Fruit fly (Drosophila melanogaster) whole organism, wandering third instar larva: ENCODE measurements around the gene gammaTub23C.
A peak's percentile ranks its signal among the peaks of the same experiment; 100 is the strongest.

Source experiments
- Abd-B ChIP-seq: fragments of >200 bp; optimal IDR thresholded peaks from 2 replicates; lab custom pipeline; 2017; ENCODE audit warnings: missing biosample characterization, missing genetic modification characterization
- CG32264 ChIP-seq: fragments of 200-800 bp; sonication (Bioruptor generic); optimal IDR thresholded peaks from 2 replicates; lab custom pipeline; 2016; ENCODE audit warnings: missing biosample characterization, missing genetic modification characterization
- CrebA ChIP-seq: fragments of 200-800 bp; sonication (Bioruptor generic); optimal IDR thresholded peaks from 2 replicates; lab custom pipeline; 2016; ENCODE audit warnings: missing biosample characterization, mild to moderate bottlenecking, missing genetic modification characterization, borderline replicate concordance
- Dif ChIP-seq: fragments of 200-275, 200-300 bp; sonication (Bioruptor generic); optimal IDR thresholded peaks from 2 replicates; lab custom pipeline; 2018; ENCODE audit warnings: missing biosample characterization, missing genetic modification characterization; ENCODE audit not compliant: partially characterized antibody
- GATAd ChIP-seq: sonication (Bioruptor generic); optimal IDR thresholded peaks from 2 replicates; lab custom pipeline; 2016; ENCODE audit warnings: missing biosample characterization, missing genetic modification characterization
- HLH106 ChIP-seq: fragments of 200-800 bp; optimal IDR thresholded peaks from 3 replicates; lab custom pipeline; 2019; ENCODE audit warnings: missing biosample characterization, mild to moderate bottlenecking, missing genetic modification characterization, moderate library complexity
- Hnf4 ChIP-seq: fragments of 200-800 bp; sonication (Bioruptor generic); optimal IDR thresholded peaks from 2 replicates; lab custom pipeline; 2016; ENCODE audit warnings: missing biosample characterization, mild to moderate bottlenecking, missing genetic modification characterization
- Hr78 ChIP-seq: fragments of >200 bp; optimal IDR thresholded peaks from 2 replicates; lab custom pipeline; 2017; ENCODE audit warnings: missing biosample characterization, missing genetic modification characterization
- Hr83 ChIP-seq: fragments of 200-300 bp; sonication (Bioruptor generic); optimal IDR thresholded peaks from 2 replicates; lab custom pipeline; 2016; ENCODE audit warnings: missing biosample characterization, mild to moderate bottlenecking, missing genetic modification characterization, moderate library complexity; ENCODE audit not compliant: poor library complexity, severe bottlenecking
- Jra ChIP-seq: sonication (Bioruptor generic); optimal IDR thresholded peaks from 2 replicates; lab custom pipeline; 2016; ENCODE audit warnings: missing biosample characterization, missing genetic modification characterization
- Myc ChIP-seq: fragments of >200 bp; optimal IDR thresholded peaks from 2 replicates; lab custom pipeline; 2017
- OdsH ChIP-seq: fragments of 200-800 bp; sonication (Bioruptor generic); optimal IDR thresholded peaks from 2 replicates; lab custom pipeline; 2016; ENCODE audit warnings: missing biosample characterization, mild to moderate bottlenecking, missing genetic modification characterization
- Sp1 ChIP-seq: fragments of 200-800 bp; sonication (Bioruptor generic); optimal IDR thresholded peaks from 3 replicates; lab custom pipeline; 2019; ENCODE audit warnings: missing biosample characterization, mild to moderate bottlenecking, missing genetic modification characterization, moderate library complexity
- Vsx2 ChIP-seq: fragments of 200-300, 225-300 bp; sonication (Bioruptor generic); optimal IDR thresholded peaks from 2 replicates; lab custom pipeline; 2018; ENCODE audit warnings: missing biosample characterization, missing genetic modification characterization; ENCODE audit not compliant: partially characterized antibody
- br ChIP-seq: fragments of 200-800 bp; sonication (Bioruptor generic); optimal IDR thresholded peaks from 2 replicates; lab custom pipeline; 2016; ENCODE audit warnings: missing biosample characterization, missing genetic modification characterization
- brk ChIP-seq: fragments of 200-800 bp; sonication (Bioruptor generic); optimal IDR thresholded peaks from 2 replicates; lab custom pipeline; 2016; ENCODE audit warnings: missing biosample characterization, mild to moderate bottlenecking, missing genetic modification characterization
- dl ChIP-seq, 2 experiments: fragments of 175-275, 200-275 bp in 1 of 2; fragments of 200-275 bp in 1 of 2; sonication (Bioruptor generic); optimal IDR thresholded peaks; lab custom pipeline; 2018; ENCODE audit warnings: mild to moderate bottlenecking in 2 of 2, missing biosample characterization in 2 of 2, missing genetic modification characterization in 2 of 2, moderate library complexity in 2 of 2; ENCODE audit not compliant: partially characterized antibody in 2 of 2, insufficient read depth in 1 of 2
- dmrt93B ChIP-seq: fragments of 200-800 bp; sonication (Bioruptor generic); optimal IDR thresholded peaks from 2 replicates; lab custom pipeline; 2018; ENCODE audit warnings: missing biosample characterization, mild to moderate bottlenecking, missing genetic modification characterization
- dsf ChIP-seq: sonication (Bioruptor generic); optimal IDR thresholded peaks from 2 replicates; lab custom pipeline; 2016; ENCODE audit warnings: missing biosample characterization, missing genetic modification characterization, borderline replicate concordance
- ey ChIP-seq: fragments of 200-800 bp; sonication (Bioruptor generic); optimal IDR thresholded peaks from 2 replicates; lab custom pipeline; 2016; ENCODE audit warnings: missing biosample characterization, missing genetic modification characterization
- foxo ChIP-seq, 2 experiments: fragments of 200-800 bp; sonication (Bioruptor generic); optimal IDR thresholded peaks; 2 replicates in 1 of 2; 3 replicates in 1 of 2; lab custom pipeline; 2016 to 2017; ENCODE audit warnings: missing biosample characterization in 2 of 2, missing genetic modification characterization in 2 of 2
- fru ChIP-seq: fragments of 200-800 bp; sonication (Bioruptor generic); optimal IDR thresholded peaks from 3 replicates; lab custom pipeline; 2016; ENCODE audit warnings: missing biosample characterization, mild to moderate bottlenecking, missing genetic modification characterization
- h ChIP-seq: fragments of 200-800 bp; sonication (Bioruptor generic); optimal IDR thresholded peaks from 3 replicates; lab custom pipeline; 2016; ENCODE audit warnings: missing biosample characterization, mild to moderate bottlenecking, missing genetic modification characterization
- jim ChIP-seq: fragments of 175-275, 200-325 bp; sonication (Bioruptor generic); optimal IDR thresholded peaks from 2 replicates; lab custom pipeline; 2016; ENCODE audit warnings: missing biosample characterization, mild to moderate bottlenecking, missing genetic modification characterization
- lola ChIP-seq: fragments of >200 bp; optimal IDR thresholded peaks from 2 replicates; lab custom pipeline; 2017; ENCODE audit warnings: missing biosample characterization, missing genetic modification characterization
- psq ChIP-seq: fragments of 200-800 bp; sonication (Bioruptor generic); optimal IDR thresholded peaks from 3 replicates; lab custom pipeline; 2017; ENCODE audit warnings: missing biosample characterization, mild to moderate bottlenecking, missing genetic modification characterization, moderate library complexity
- rgr ChIP-seq: fragments of 200-800 bp; sonication (Bioruptor generic); optimal IDR thresholded peaks from 3 replicates; lab custom pipeline; 2016; ENCODE audit warnings: missing biosample characterization, mild to moderate bottlenecking, missing genetic modification characterization
- sage ChIP-seq: fragments of 200-800 bp; sonication (Bioruptor generic); optimal IDR thresholded peaks from 2 replicates; lab custom pipeline; 2016; ENCODE audit warnings: missing biosample characterization, mild to moderate bottlenecking, missing genetic modification characterization
- sv ChIP-seq: fragments of 200-800 bp; sonication (Bioruptor generic); optimal IDR thresholded peaks from 3 replicates; lab custom pipeline; 2016; ENCODE audit warnings: missing biosample characterization, missing genetic modification characterization
- usp ChIP-seq: fragments of >200 bp; optimal IDR thresholded peaks from 2 replicates; lab custom pipeline; 2017; ENCODE audit warnings: missing biosample characterization, missing genetic modification characterization
- woc ChIP-seq: sonication (Bioruptor generic); optimal IDR thresholded peaks from 2 replicates; lab custom pipeline; 2016; ENCODE audit warnings: missing biosample characterization, mild to moderate bottlenecking, missing genetic modification characterization

gammaTub23C gene

DNA sequence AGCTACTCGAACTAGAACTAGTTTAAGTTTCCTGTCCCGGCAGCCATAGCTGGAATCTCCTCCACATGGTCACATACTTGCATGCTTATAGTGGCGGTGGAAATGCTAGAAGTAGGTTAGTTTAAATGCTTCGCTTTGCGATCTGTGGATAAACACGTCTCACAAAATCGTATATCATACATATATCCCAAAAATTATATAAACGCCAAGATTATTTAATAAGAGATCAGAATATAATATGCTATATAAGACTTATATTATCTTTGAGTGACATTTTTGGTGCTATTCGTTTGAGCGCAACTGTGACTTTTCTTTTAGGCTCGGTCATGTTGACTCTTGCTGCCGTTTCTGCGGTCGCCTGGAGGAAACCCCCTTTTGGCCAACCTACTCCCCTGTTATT, 29.3 kb downstream of the gammaTub23C start:
- no peak for TF ChIP-seq psq (GFP tag; lab: Kevin White, UChicago)
- TF ChIP-seq Sp1 (GFP tag; lab: Kevin White, UChicago), result no peak
- TF ChIP-seq sv (GFP tag; lab: Kevin White, UChicago), result no peak
- TF ChIP-seq CrebA (GFP tag; lab: Kevin White, UChicago), result no peak
- no peak for TF ChIP-seq Vsx2 (GFP tag; lab: Kevin White, UChicago)
- TF ChIP-seq Jra, result no peak
- no peak for TF ChIP-seq GATAd (GFP tag; lab: Kevin White, UChicago)
- no peak for TF ChIP-seq foxo (GFP tag; optimal IDR thresholded peaks at IDR 0.05; lab: Kevin White, UChicago)
- TF ChIP-seq rgr (GFP tag; lab: Kevin White, UChicago), result no peak
- no peak for TF ChIP-seq sage
- TF ChIP-seq h (GFP tag; lab: Kevin White, UChicago), result no peak
- TF ChIP-seq Dif (GFP tag; lab: Kevin White, UChicago), result no peak

DNA sequence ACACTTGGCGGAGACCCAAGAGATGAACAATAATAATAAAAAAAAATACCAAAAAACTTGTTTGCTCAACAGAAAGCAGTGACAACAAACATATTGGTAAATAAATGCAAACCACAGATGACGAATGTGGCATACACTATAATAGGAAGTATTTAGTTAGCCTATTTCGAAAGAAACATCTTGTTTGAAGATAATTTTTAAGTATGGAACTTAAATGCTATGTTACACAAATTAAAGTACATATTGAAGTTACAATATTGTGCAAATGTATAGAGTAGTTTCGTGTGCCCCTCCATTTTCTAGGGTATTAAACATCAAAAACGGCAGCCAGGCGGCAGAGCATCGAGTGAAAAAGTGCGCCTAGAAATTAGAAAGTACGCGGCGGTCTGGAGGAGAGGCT, 30.7 kb downstream of the gammaTub23C start:
- no peak for TF ChIP-seq CG32264
- TF ChIP-seq ey (GFP tag; lab: Kevin White, UChicago), result no peak
- no peak for TF ChIP-seq dmrt93B (GFP tag; lab: Kevin White, UChicago)
- no peak for TF ChIP-seq Hr83
- no peak for TF ChIP-seq sage
- no peak for TF ChIP-seq psq (GFP tag; lab: Kevin White, UChicago)
- no peak for TF ChIP-seq Abd-B (GFP tag; lab: Kevin White, UChicago)
- TF ChIP-seq Sp1 (GFP tag; lab: Kevin White, UChicago), result no peak
- TF ChIP-seq brk (GFP tag; lab: Kevin White, UChicago), result no peak
- no peak for TF ChIP-seq Myc
- no peak for TF ChIP-seq CrebA (GFP tag; lab: Kevin White, UChicago)
- TF ChIP-seq dsf (GFP tag; lab: Kevin White, UChicago), result no peak
- TF ChIP-seq fru (GFP tag; lab: Kevin White, UChicago), result no peak
- TF ChIP-seq GATAd (GFP tag; lab: Kevin White, UChicago), result no peak
- TF ChIP-seq h (GFP tag; lab: Kevin White, UChicago), result no peak
- TF ChIP-seq Hnf4 (GFP tag; lab: Kevin White, UChicago), result no peak
- no peak for TF ChIP-seq dl (GFP tag; optimal IDR thresholded peaks at IDR 0.05; lab: Kevin White, UChicago; ENCODE audit: insufficient read depth in 1 of 2, partially characterized antibody in 2 of 2)
- no peak for TF ChIP-seq jim (GFP tag; lab: Kevin White, UChicago)
- TF ChIP-seq OdsH (GFP tag; lab: Kevin White, UChicago), result no peak

- TF ChIP-seq usp (no peak), lola (no peak), ey (GFP tag; lab: Kevin White, UChicago) (peak; percentile 22), HLH106 (tag; lab: Kevin White, UChicago) (peak; percentile 47), rgr (GFP tag; lab: Kevin White, UChicago) (peak; percentile 31), OdsH (GFP tag; lab: Kevin White, UChicago) (peak; percentile 2), Hr83 (no peak), fru (GFP tag; lab: Kevin White, UChicago) (peak; percentile 62), Hnf4 (GFP tag; lab: Kevin White, UChicago) (peak; percentile 21), br (GFP tag; lab: Kevin White, UChicago) (peak; percentile 63), GATAd (GFP tag; lab: Kevin White, UChicago) (no peak), h (GFP tag; lab: Kevin White, UChicago) (peak; percentile 37), woc (GFP tag; lab: Kevin White, UChicago) (peak; percentile 10), Hr78 (no peak), Sp1 (GFP tag; lab: Kevin White, UChicago) (peak; percentile 36), foxo (GFP tag; optimal IDR thresholded peaks at IDR 0.05; lab: Kevin White, UChicago) (peak in 1 of 2 experiments; percentile 64), psq (GFP tag; lab: Kevin White, UChicago) (peak; percentile 31), Abd-B (GFP tag; lab: Kevin White, UChicago) (no peak), Dif (GFP tag; lab: Kevin White, UChicago) (no peak), jim (GFP tag; lab: Kevin White, UChicago) (no peak)
Observed at dm6 chr2L:3004601-3005000, 31.9 kb downstream of the gammaTub23C start.

DNA sequence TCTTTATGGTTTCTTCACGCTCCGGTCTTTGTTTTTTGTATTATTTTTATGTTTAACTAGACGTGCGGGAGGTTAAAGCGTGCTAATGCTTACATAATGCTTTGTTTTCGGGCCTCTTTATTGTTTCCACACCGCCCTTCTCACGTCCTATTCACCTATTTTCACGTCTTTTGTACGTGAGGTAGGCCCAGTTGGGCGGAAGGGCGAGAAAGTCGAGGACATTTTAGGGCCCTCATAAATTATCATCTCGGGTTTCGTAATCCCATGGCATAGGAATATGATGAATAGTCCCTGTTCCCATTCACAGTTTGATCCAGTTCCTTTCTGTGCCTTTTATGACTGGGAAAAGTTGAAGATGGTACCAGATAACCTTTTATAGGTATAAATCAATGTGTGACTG, 32.8 kb downstream of the gammaTub23C start:
- TF ChIP-seq Myc (no peak), Hnf4 (GFP tag; lab: Kevin White, UChicago) (no peak), HLH106 (tag; lab: Kevin White, UChicago) (no peak)
- TF ChIP-seq, all 38 proteins: peak for 0
